Worm (Caenorhabditis elegans) whole organism, L3 larva: Measurements from ENCODE around the gene Y47D3A.34.

Experiments
- nhr-11 ChIP-seq: fragments of 150-350 bp; optimal IDR thresholded peaks from 2 replicates; lab custom pipeline; 2014; ENCODE audit warnings: missing biosample characterization, missing genetic modification characterization
- zag-1 ChIP-seq: fragments of 150-350 bp; optimal IDR thresholded peaks from 2 replicates; lab custom pipeline; 2014; ENCODE audit warnings: missing biosample characterization, missing genetic modification characterization

- TF ChIP-seq zag-1 (tag; lab: Kevin White, UChicago) (no peak), nhr-11 (tag; lab: Kevin White, UChicago) (no peak)
These were observed 33.7 kb downstream of the Y47D3A.34 start for ce11 chrIII:11200879-11201518.
